Fruit fly (Drosophila melanogaster) whole organism, adult: ENCODE data around the gene Cln3.

Experiments
- CG12768 ChIP-seq: fragments of 200-800 bp; sonication (Bioruptor generic); optimal IDR thresholded peaks from 2 replicates; lab custom pipeline; 2017; ENCODE audit warnings: missing biosample characterization, missing genetic modification characterization, mild to moderate bottlenecking, moderate library complexity, missing genetic modification reagents
- CG7101 ChIP-seq: fragments of 200-800 bp; sonication (Bioruptor generic); optimal IDR thresholded peaks from 2 replicates; lab custom pipeline; 2018; ENCODE audit warnings: missing biosample characterization, mild to moderate bottlenecking, missing genetic modification characterization, moderate library complexity
- bab1 ChIP-seq: fragments of 200-800 bp; sonication (Bioruptor generic); optimal IDR thresholded peaks from 3 replicates; lab custom pipeline; 2019; ENCODE audit warnings: missing biosample characterization, mild to moderate bottlenecking, missing genetic modification characterization, moderate library complexity

dm6 chr3L:17804511-17804910 lies 9.4 kb downstream of the Cln3 start, which contains the start of gene ais:
- TF ChIP-seq CG12768 (GFP tag; lab: Kevin White, UChicago) (no peak), CG7101 (tag; lab: Kevin White, UChicago) (peak; percentile 55), bab1 (no peak)
